Fruit fly (Drosophila melanogaster) S2 (cell line): ENCODE measurements around the gene ppk31.

Experiments
- CG8478 ChIP-seq: fragments of >200 bp; optimal IDR thresholded peaks from 2 replicates; lab custom pipeline; 2018
- CTCF ChIP-seq, 2 experiments: fragments of >200 bp; optimal IDR thresholded peaks; 2 replicates each; lab custom pipeline; 2018

- TF ChIP-seq CTCF (optimal IDR thresholded peaks at IDR 0.05; lab: Kevin White, UChicago), result no peak
- TF ChIP-seq CG8478 (lab: Kevin White, UChicago), result no peak
These were observed 24.2 kb upstream of the ppk31 start for dm6 chr3R:27138700-27139099.
